Fruit fly (Drosophila melanogaster) whole organism, embryonic: ENCODE results near the gene CG14205.

ENCODE experiments used
- Atf-2 ChIP-seq: fragments of 200-800 bp; sonication (Bioruptor generic); optimal IDR thresholded peaks from 2 replicates; lab custom pipeline; 2016; ENCODE audit warnings: missing biosample characterization, missing genetic modification characterization
- Blimp-1 ChIP-seq: fragments of 200-800 bp; sonication (Bioruptor generic); optimal IDR thresholded peaks from 3 replicates; lab custom pipeline; 2018; ENCODE audit warnings: missing biosample characterization, missing genetic modification characterization, mild to moderate bottlenecking, moderate library complexity, missing genetic modification reagents
- CG11093 ChIP-seq: fragments of 200-800 bp; sonication (Bioruptor generic); IDR thresholded peaks from 3 replicates; pipeline ENCODE4 v1.3.6; 2022; ENCODE audit warnings: missing biosample characterization, missing genetic modification characterization
- CG11456 ChIP-seq: fragments of 200-800 bp; sonication (Bioruptor generic); IDR thresholded peaks from 3 replicates; pipeline ENCODE4 v1.3.6; 2022; ENCODE audit warnings: missing biosample characterization, missing genetic modification characterization
- CG11723 ChIP-seq: fragments of 200-800 bp; sonication (Bioruptor generic); optimal IDR thresholded peaks from 2 replicates; lab custom pipeline; 2017; ENCODE audit warnings: missing biosample characterization, mild to moderate bottlenecking, missing genetic modification characterization
- CG12219 ChIP-seq: fragments of 200-800 bp; sonication (Bioruptor generic); optimal IDR thresholded peaks from 3 replicates; lab custom pipeline; 2018; ENCODE audit warnings: missing biosample characterization, mild to moderate bottlenecking, missing genetic modification characterization
- CG12299 ChIP-seq: fragments of 200-800 bp; sonication (Bioruptor generic); optimal IDR thresholded peaks from 2 replicates; lab custom pipeline; 2018; ENCODE audit warnings: missing biosample characterization, mild to moderate bottlenecking, missing genetic modification characterization
- CG12659 ChIP-seq: fragments of 200-800 bp; sonication (Bioruptor generic); optimal IDR thresholded peaks from 3 replicates; lab custom pipeline; 2017; ENCODE audit warnings: mild to moderate bottlenecking, missing biosample characterization, missing genetic modification reagents, missing genetic modification characterization
- CG12942 ChIP-seq: fragments of 200-800 bp; sonication (Bioruptor generic); optimal IDR thresholded peaks from 3 replicates; lab custom pipeline; 2016; ENCODE audit warnings: missing biosample characterization, missing genetic modification characterization
- CG13123 ChIP-seq: fragments of 200-800 bp; sonication (Bioruptor generic); optimal IDR thresholded peaks from 2 replicates; lab custom pipeline; 2016; ENCODE audit warnings: missing biosample characterization, missing genetic modification characterization
- CG13775 ChIP-seq: fragments of 200-800 bp; sonication (Bioruptor generic); optimal IDR thresholded peaks from 3 replicates; lab custom pipeline; 2017; ENCODE audit warnings: missing biosample characterization, mild to moderate bottlenecking, missing genetic modification characterization
- CG15011 ChIP-seq: fragments of 200-800 bp; sonication (Bioruptor generic); optimal IDR thresholded peaks from 3 replicates; lab custom pipeline; 2018; ENCODE audit warnings: missing biosample characterization, mild to moderate bottlenecking, missing genetic modification characterization
- CG17186 ChIP-seq: fragments of 200-800 bp; sonication (Bioruptor generic); optimal IDR thresholded peaks from 3 replicates; lab custom pipeline; 2017; ENCODE audit warnings: missing biosample characterization, missing genetic modification reagents, missing genetic modification characterization
- CG17328 ChIP-seq: fragments of 200-800 bp; sonication (Bioruptor generic); IDR thresholded peaks from 2 replicates; pipeline ENCODE4 v1.3.6; 2022; ENCODE audit warnings: missing biosample characterization, missing genetic modification characterization
- CG17359 ChIP-seq: fragments of 200-800 bp; sonication (Bioruptor generic); optimal IDR thresholded peaks from 3 replicates; lab custom pipeline; 2018; ENCODE audit warnings: missing biosample characterization, mild to moderate bottlenecking, missing genetic modification characterization, moderate library complexity
- CG17802 ChIP-seq: fragments of 200-800 bp; sonication (Bioruptor generic); optimal IDR thresholded peaks from 2 replicates; lab custom pipeline; 2018; ENCODE audit warnings: missing biosample characterization, mild to moderate bottlenecking, missing genetic modification characterization, moderate library complexity
- CG2202 ChIP-seq: fragments of 200-800 bp; sonication (Bioruptor generic); optimal IDR thresholded peaks from 2 replicates; lab custom pipeline; 2018; ENCODE audit warnings: missing biosample characterization, mild to moderate bottlenecking, missing genetic modification characterization
- CG30431 ChIP-seq: fragments of 200-800 bp; sonication (Bioruptor generic); optimal IDR thresholded peaks from 2 replicates; lab custom pipeline; 2017; ENCODE audit warnings: missing biosample characterization, missing genetic modification characterization
- CG32772 ChIP-seq: fragments of 200-800 bp; sonication (Bioruptor generic); IDR thresholded peaks from 2 replicates; pipeline ENCODE4 v1.3.6; 2022; ENCODE audit warnings: missing biosample characterization, missing genetic modification characterization
- CG33213 ChIP-seq: fragments of 200-800 bp; sonication (Bioruptor generic); optimal IDR thresholded peaks from 3 replicates; lab custom pipeline; 2016; ENCODE audit warnings: missing biosample characterization, missing genetic modification characterization
- CG3995 ChIP-seq: fragments of 200-800 bp; sonication (Bioruptor generic); optimal IDR thresholded peaks from 3 replicates; lab custom pipeline; 2016; ENCODE audit warnings: missing biosample characterization, missing genetic modification characterization
- CG43689 ChIP-seq: fragments of 200-800 bp; sonication (Bioruptor generic); IDR thresholded peaks from 2 replicates; pipeline ENCODE4 v1.3.6; 2022; ENCODE audit warnings: missing biosample characterization, missing genetic modification characterization
- CG5953 ChIP-seq: fragments of 200-800 bp; sonication (Bioruptor generic); IDR thresholded peaks from 2 replicates; pipeline ENCODE4 v1.3.6; 2022; ENCODE audit warnings: missing biosample characterization, missing genetic modification characterization
- CG6654 ChIP-seq: fragments of 200-800 bp; sonication (Bioruptor generic); optimal IDR thresholded peaks from 2 replicates; lab custom pipeline; 2017; ENCODE audit warnings: missing biosample characterization, mild to moderate bottlenecking, missing genetic modification characterization
- CG7271 ChIP-seq: fragments of 200-800 bp; sonication (Bioruptor generic); optimal IDR thresholded peaks from 2 replicates; lab custom pipeline; 2018; ENCODE audit warnings: missing biosample characterization, mild to moderate bottlenecking, missing genetic modification characterization, moderate library complexity
- CG7786 ChIP-seq: fragments of 200-800 bp; sonication (Bioruptor generic); optimal IDR thresholded peaks from 2 replicates; lab custom pipeline; 2016; ENCODE audit warnings: missing biosample characterization, missing genetic modification characterization
- Deaf1 ChIP-seq: fragments of 200-800 bp; optimal IDR thresholded peaks from 3 replicates; lab custom pipeline; 2019; ENCODE audit warnings: missing biosample characterization, mild to moderate bottlenecking, missing genetic modification characterization, moderate library complexity
- Dek ChIP-seq: fragments of 200-800 bp; sonication (Bioruptor generic); optimal IDR thresholded peaks from 3 replicates; lab custom pipeline; 2019; ENCODE audit warnings: missing biosample characterization, mild to moderate bottlenecking, missing genetic modification characterization, moderate library complexity
- Dip2 ChIP-seq: fragments of 200-800 bp; sonication (Bioruptor generic); IDR thresholded peaks from 2 replicates; pipeline ENCODE4 v1.3.6; 2022; ENCODE audit warnings: missing biosample characterization, missing genetic modification characterization
- Nf-YB ChIP-seq: fragments of 200-800 bp; sonication (Bioruptor generic); optimal IDR thresholded peaks from 3 replicates; lab custom pipeline; 2019; ENCODE audit warnings: missing biosample characterization, mild to moderate bottlenecking, missing genetic modification characterization, moderate library complexity
- Xrp1 ChIP-seq: fragments of 200-800 bp; sonication (Bioruptor generic); IDR thresholded peaks from 2 replicates; pipeline ENCODE4 v1.3.6; 2022; ENCODE audit warnings: missing biosample characterization, missing genetic modification characterization
- ap ChIP-seq: fragments of 200-800 bp; sonication (Bioruptor generic); IDR thresholded peaks from 2 replicates; pipeline ENCODE4 v1.3.6; 2022; ENCODE audit warnings: missing biosample characterization, missing genetic modification characterization
- ash1 ChIP-seq: fragments of 200-800 bp; sonication (Bioruptor generic); optimal IDR thresholded peaks from 2 replicates; lab custom pipeline; 2018; ENCODE audit warnings: missing biosample characterization, mild to moderate bottlenecking, missing genetic modification characterization
- bowl ChIP-seq: fragments of 200-800 bp; sonication (Bioruptor generic); IDR thresholded peaks from 2 replicates; pipeline ENCODE4 v1.3.6; 2022; ENCODE audit warnings: missing biosample characterization, missing genetic modification characterization
- btn ChIP-seq: fragments of 200-800 bp; sonication (Bioruptor generic); optimal IDR thresholded peaks from 2 replicates; lab custom pipeline; 2016; ENCODE audit warnings: missing biosample characterization, missing genetic modification characterization
- ci ChIP-seq: fragments of 200-800 bp; sonication (Bioruptor generic); IDR thresholded peaks from 3 replicates; pipeline ENCODE4 v1.3.6; 2022; ENCODE audit warnings: missing biosample characterization, missing genetic modification characterization
- croc ChIP-seq: fragments of 200-800 bp; sonication (Bioruptor generic); conservative IDR thresholded peaks from 3 replicates; pipeline ENCODE4 v1.3.6; 2022; ENCODE audit warnings: missing biosample characterization, missing genetic modification characterization
- eve ChIP-seq, 2 experiments: fragments of >200 bp; optimal IDR thresholded peaks; 2 replicates each; lab custom pipeline; 2017; ENCODE audit warnings: missing biosample characterization in 2 of 2, missing genetic modification characterization in 2 of 2
- eyg ChIP-seq: fragments of 200-800 bp; sonication (Bioruptor generic); optimal IDR thresholded peaks from 3 replicates; lab custom pipeline; 2016; ENCODE audit warnings: missing biosample characterization, missing genetic modification characterization
- hth ChIP-seq: fragments of >200 bp; optimal IDR thresholded peaks from 2 replicates; lab custom pipeline; 2017; ENCODE audit warnings: inconsistent platforms
- ken ChIP-seq: fragments of 200-800 bp; sonication (Bioruptor generic); IDR thresholded peaks from 3 replicates; pipeline ENCODE4 v1.3.6; 2022; ENCODE audit warnings: missing biosample characterization, missing genetic modification characterization
- lbe ChIP-seq: fragments of 200-800 bp; sonication (Bioruptor generic); optimal IDR thresholded peaks from 2 replicates; lab custom pipeline; 2016; ENCODE audit warnings: missing biosample characterization, mild to moderate bottlenecking, missing genetic modification characterization
- lov ChIP-seq, 2 experiments: fragments of 200-800 bp in 1 of 2; fragments of >200 bp in 1 of 2; sonication (Bioruptor generic) in 1 of 2; IDR thresholded peaks in 1 of 2; optimal IDR thresholded peaks in 1 of 2; 2 replicates in 1 of 2; 3 replicates in 1 of 2; pipeline versions ENCODE4 v1.3.6 to Lab custom; 2017 to 2022; ENCODE audit warnings: missing biosample characterization in 1 of 2, missing genetic modification characterization in 1 of 2
- oc ChIP-seq: fragments of 200-800 bp; sonication (Bioruptor generic); optimal IDR thresholded peaks from 2 replicates; lab custom pipeline; 2018; ENCODE audit warnings: missing biosample characterization, mild to moderate bottlenecking, missing genetic modification characterization, moderate library complexity
- ro ChIP-seq: fragments of 200-800 bp; sonication (Bioruptor generic); IDR thresholded peaks from 2 replicates; pipeline ENCODE4 v1.3.6; 2022; ENCODE audit warnings: missing biosample characterization, missing genetic modification characterization
- run ChIP-seq: fragments of 200-800 bp; sonication (Bioruptor generic); optimal IDR thresholded peaks from 3 replicates; lab custom pipeline; 2018; ENCODE audit warnings: missing biosample characterization, mild to moderate bottlenecking, missing genetic modification characterization
- sna ChIP-seq: fragments of 200-800 bp; sonication (Bioruptor generic); IDR thresholded peaks from 2 replicates; pipeline ENCODE4 v1.3.6; 2022; ENCODE audit warnings: missing biosample characterization, missing genetic modification characterization; ENCODE audit not compliant: partially characterized antibody
- trh ChIP-seq: fragments of 200-800 bp; sonication (Bioruptor generic); optimal IDR thresholded peaks from 2 replicates; lab custom pipeline; 2016; ENCODE audit warnings: missing biosample characterization, missing genetic modification characterization
- wek ChIP-seq: fragments of 200-800 bp; sonication (Bioruptor generic); optimal IDR thresholded peaks from 3 replicates; lab custom pipeline; 2018; ENCODE audit warnings: missing biosample characterization, mild to moderate bottlenecking, missing genetic modification characterization, moderate library complexity
- z ChIP-seq: fragments of 200-800 bp; sonication (Bioruptor generic); IDR thresholded peaks from 3 replicates; pipeline ENCODE4 v1.3.6; 2022; ENCODE audit warnings: missing biosample characterization, missing genetic modification characterization
- zen2 ChIP-seq: fragments of 200-800 bp; sonication (Bioruptor generic); IDR thresholded peaks from 3 replicates; pipeline ENCODE4 v1.3.6; 2022; ENCODE audit warnings: missing biosample characterization, missing genetic modification characterization; ENCODE audit not compliant: partially characterized antibody

CG14205 gene

DNA sequence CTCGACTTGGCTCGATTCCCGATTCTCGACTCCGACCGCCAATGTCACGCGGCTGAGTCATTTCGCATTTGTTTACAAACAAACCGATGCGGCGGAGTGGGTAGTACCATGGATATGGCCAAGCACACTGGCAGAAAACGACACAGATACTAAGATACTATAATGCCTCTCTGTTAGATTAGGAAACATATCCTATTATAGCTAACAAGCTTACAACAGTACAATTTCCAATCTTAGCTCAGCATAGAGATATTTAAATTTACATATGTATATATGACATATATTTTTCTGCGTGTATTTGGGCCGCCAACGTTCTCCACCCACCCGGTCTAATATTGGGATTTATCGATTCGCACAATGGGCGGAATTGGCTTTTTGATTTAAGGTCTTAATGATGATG is 11.5 kb downstream of the CG14205 start (continued):
- TF ChIP-seq sna (GFP tag; lab: Robert Waterston, UW): no peak
- TF ChIP-seq CG13775 (GFP tag; lab: Kevin White, UChicago): peak; percentile 65
- no peak for TF ChIP-seq CG12299 (tag; lab: Kevin White, UChicago)
- TF ChIP-seq CG3995: peak; percentile 6
- TF ChIP-seq hth (lab: Kevin White, UChicago): no peak
- TF ChIP-seq CG6654 (GFP tag; lab: Kevin White, UChicago): peak; percentile 7
- peak; percentile 71 for TF ChIP-seq Xrp1 (GFP tag; lab: Robert Waterston, UW)
- TF ChIP-seq bowl (GFP tag; lab: Robert Waterston, UW): 0 out of 2 replicates have a peak, but pooled peaks have one; percentile 24
- peak; percentile 36 for TF ChIP-seq Nf-YB (GFP tag; lab: Kevin White, UChicago)
- no peak for TF ChIP-seq CG43689 (GFP tag; lab: Robert Waterston, UW)
- TF ChIP-seq ap (GFP tag; lab: Robert Waterston, UW): peak; percentile 58
- no peak for TF ChIP-seq eve (GFP tag; optimal IDR thresholded peaks at IDR 0.05; lab: Kevin White, UChicago)
- peak; percentile 29 for TF ChIP-seq CG2202
- peak; percentile 74 for TF ChIP-seq CG17328 (GFP tag; lab: Robert Waterston, UW)
- peak; percentile 81 for TF ChIP-seq CG17359 (tag; lab: Kevin White, UChicago)
- no peak for TF ChIP-seq ash1 (GFP tag; lab: Kevin White, UChicago)
- no peak for TF ChIP-seq CG33213 (GFP tag; lab: Kevin White, UChicago)
- TF ChIP-seq z (GFP tag; lab: Robert Waterston, UW): no peak
- peak; percentile 62 for TF ChIP-seq CG11723
- TF ChIP-seq croc: peak; percentile 36; the same call in 1 of the 3 replicates
- peak; percentile 70 for TF ChIP-seq Blimp-1
- peak; percentile 7 for TF ChIP-seq CG7271 (tag; lab: Kevin White, UChicago)
- TF ChIP-seq eyg (GFP tag; lab: Kevin White, UChicago): no peak
- TF ChIP-seq CG12659 (GFP tag; lab: Kevin White, UChicago): peak; percentile 78
- peak; percentile 35 for TF ChIP-seq CG13123 (GFP tag; lab: Kevin White, UChicago)
- TF ChIP-seq wek (GFP tag; lab: Kevin White, UChicago): no peak
- TF ChIP-seq Deaf1: peak; percentile 50
- TF ChIP-seq lbe (GFP tag; lab: Kevin White, UChicago): peak; percentile 30

DNA sequence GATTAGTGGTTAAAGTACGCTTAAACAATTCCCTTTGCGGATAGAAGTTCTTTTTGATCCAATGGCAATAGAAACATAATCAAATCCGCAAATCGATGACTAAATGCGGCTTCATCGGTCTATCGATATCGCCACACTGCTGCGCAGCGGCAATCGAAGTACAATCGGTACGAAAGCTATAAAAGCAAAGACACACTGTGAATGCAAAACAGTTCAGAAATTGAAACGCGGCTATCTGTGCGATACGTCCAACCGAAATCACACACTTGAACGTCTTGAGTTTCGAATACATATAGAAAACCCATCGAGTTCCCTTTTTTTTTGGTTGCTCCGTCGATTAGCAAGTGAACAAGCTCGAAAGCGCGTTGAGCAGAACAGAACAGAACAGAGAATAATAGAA is 12.6 kb downstream of the CG14205 start, which contains the start of gene CG14207:
Gene CG14207 (plus strand): TSS at position 203 of the 400 bp plus-strand sequence.
- no peak for TF ChIP-seq Atf-2 (GFP tag; lab: Kevin White, UChicago)
- TF ChIP-seq ken: no peak
- peak; percentile 65; the same call in 2 of the 3 replicates for TF ChIP-seq ci (GFP tag; lab: Robert Waterston, UW)
- no peak for TF ChIP-seq ro
- TF ChIP-seq hth (lab: Kevin White, UChicago): no peak
- TF ChIP-seq btn (GFP tag; lab: Kevin White, UChicago): no peak
- TF ChIP-seq z (GFP tag; lab: Robert Waterston, UW): no peak
- TF ChIP-seq CG32772 (GFP tag; lab: Robert Waterston, UW): no peak
- no peak for TF ChIP-seq CG30431 (GFP tag; lab: Kevin White, UChicago)
- TF ChIP-seq oc: no peak
- TF ChIP-seq CG12219 (GFP tag; lab: Kevin White, UChicago): no peak
- TF ChIP-seq CG11093 (GFP tag; lab: Robert Waterston, UW): no peak
- no peak for TF ChIP-seq CG17802 (tag; lab: Kevin White, UChicago)
- TF ChIP-seq CG11456 (GFP tag; lab: Robert Waterston, UW): no peak
- TF ChIP-seq CG7786: no peak
- no peak; the same call in 1 of the 2 replicates for TF ChIP-seq CG5953 (GFP tag; lab: Robert Waterston, UW)
- no peak for TF ChIP-seq CG15011
- TF ChIP-seq CG17186 (GFP tag; lab: Kevin White, UChicago): peak; percentile 23
- TF ChIP-seq Dip2 (GFP tag; lab: Robert Waterston, UW): no peak
- no peak for TF ChIP-seq CG6654 (GFP tag; lab: Kevin White, UChicago)
- TF ChIP-seq zen2 (GFP tag; lab: Robert Waterston, UW): peak; percentile 67
- no peak for TF ChIP-seq run (tag; lab: Kevin White, UChicago)
- TF ChIP-seq lov (optimal IDR thresholded peaks at IDR 0.05; lab: Kevin White, UChicago): no peak
- TF ChIP-seq lov (GFP tag; IDR thresholded peaks at IDR 0.05; lab: Robert Waterston, UW): no peak
- TF ChIP-seq trh (GFP tag; lab: Kevin White, UChicago): no peak
- TF ChIP-seq CG12942 (GFP tag; lab: Kevin White, UChicago): no peak
- TF ChIP-seq Dek (tag; lab: Kevin White, UChicago): peak; percentile 14
